Worm (Caenorhabditis elegans): ENCODE measurements around the gene M117.6.

M117.6 gene

DNA sequence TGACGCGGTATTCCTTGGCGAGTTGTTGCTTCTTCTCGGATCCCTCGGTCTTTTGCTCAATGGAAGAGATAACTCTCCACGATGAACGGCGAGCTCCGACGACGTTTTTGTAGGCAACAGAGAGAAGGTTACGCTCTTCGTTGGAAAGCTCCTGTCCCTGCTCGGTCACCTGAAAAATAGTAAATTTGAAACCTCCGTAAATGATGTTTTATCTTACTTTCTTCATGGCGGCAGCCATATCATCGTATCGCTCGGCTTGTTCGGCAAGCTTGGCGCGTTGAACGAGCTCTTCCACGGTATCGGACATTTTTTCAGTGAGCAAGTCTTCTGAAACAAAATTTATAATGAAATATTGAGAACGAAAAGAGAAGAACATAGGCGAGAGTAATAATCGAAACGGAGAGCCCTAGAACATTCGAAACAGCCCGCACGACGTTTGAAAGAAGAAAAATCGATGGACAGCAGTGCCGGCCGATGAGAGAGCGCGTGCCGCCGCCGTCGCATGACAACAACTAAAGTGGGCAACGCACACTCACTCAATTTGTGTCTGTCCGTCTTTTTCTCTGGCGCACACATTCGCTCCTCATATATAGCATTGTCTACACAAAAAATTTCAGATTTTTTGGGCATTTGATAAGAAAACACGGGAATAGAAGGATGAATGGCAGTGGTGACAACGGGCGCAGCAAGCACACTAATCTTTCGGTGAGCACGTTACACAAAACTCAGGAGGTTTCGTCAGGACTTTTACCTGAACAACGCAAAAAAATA, 6.1 kb downstream of the M117.6 start, which contains the start of the genes par-5 and M117.3 (continued):
- TF ChIP-seq lin-39 (tag; optimal IDR thresholded peaks at IDR 0.05) (no peak), dmd-9 (GFP tag; IDR thresholded peaks at IDR 0.05) (no peak), unc-130 (GFP tag; optimal IDR thresholded peaks at IDR 0.05) (no peak), lin-15B (tag; optimal IDR thresholded peaks at IDR 0.05) (no peak), aly-2 (tag; optimal IDR thresholded peaks at IDR 0.05) (no peak), nhr-102 (tag; optimal IDR thresholded peaks at IDR 0.05) (peak; percentile 29), ztf-11 (tag; optimal IDR thresholded peaks at IDR 0.05) (no peak), mdt-29 (GFP tag; IDR thresholded peaks at IDR 0.05) (peak; percentile 82), sdz-12 (GFP tag; optimal IDR thresholded peaks at IDR 0.05) (no peak), set-16 (GFP tag; IDR thresholded peaks at IDR 0.05) (peak; percentile 65), lim-7 (GFP tag; IDR thresholded peaks at IDR 0.05) (peak; percentile 64), tag-97 (GFP tag; IDR thresholded peaks at IDR 0.05) (no peak), ceh-44 (GFP tag; IDR thresholded peaks at IDR 0.05) (no peak), nhr-48 (tag; optimal IDR thresholded peaks at IDR 0.05) (peak; percentile 48), Y5F2A.4 (GFP tag; optimal IDR thresholded peaks at IDR 0.05) (no peak), saeg-2 (GFP tag; IDR thresholded peaks at IDR 0.05) (0 out of 2 replicates have a peak, but pooled peaks have one; percentile 43), fkh-10 (GFP tag; optimal IDR thresholded peaks at IDR 0.05) (peak; percentile 68), dpl-1 (GFP tag; optimal IDR thresholded peaks at IDR 0.05) (peak; percentile 62)

DNA sequence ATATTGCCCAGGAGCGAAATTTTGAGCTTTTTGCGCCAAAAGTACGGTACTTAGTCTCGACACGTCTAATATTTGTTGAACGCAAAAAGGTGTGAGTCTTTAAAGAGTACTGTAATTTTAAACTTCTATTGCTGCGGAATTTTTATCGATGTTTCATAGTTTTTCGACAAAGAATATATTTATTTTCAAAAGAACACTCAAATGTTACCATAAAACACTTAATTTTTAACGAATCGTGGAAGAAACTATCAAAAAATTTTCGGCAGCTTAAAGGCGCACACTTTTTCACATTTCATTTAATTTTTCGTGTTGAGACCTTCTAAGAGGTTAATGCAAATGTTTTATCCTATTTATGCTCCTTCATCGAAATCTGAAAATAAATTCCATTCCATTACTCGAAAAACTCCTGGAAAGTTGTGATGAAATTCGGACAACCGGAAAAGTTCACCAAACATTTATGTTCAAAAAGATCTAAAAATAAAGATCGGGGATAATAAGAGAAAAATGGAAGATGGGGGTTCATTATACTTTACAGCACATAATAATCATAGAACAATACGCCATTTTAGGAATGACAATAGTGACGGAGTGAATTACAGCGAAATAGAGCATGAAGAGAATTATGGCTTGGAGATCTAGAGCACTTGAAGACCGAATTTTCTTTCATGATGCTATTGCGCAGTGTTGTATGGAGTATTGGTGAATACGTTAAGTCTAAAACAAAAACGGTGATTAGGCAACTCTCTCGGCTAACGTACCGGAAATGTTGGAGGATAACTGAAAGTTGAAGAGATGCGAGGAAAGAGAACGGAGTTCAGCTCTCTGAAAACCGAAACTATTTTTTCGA, 7.6 kb downstream of the M117.6 start:
- TF ChIP-seq ceh-28 (tag; optimal IDR thresholded peaks at IDR 0.05) (no peak), Y75B8A.6 (GFP tag; IDR thresholded peaks at IDR 0.05) (no peak), ama-1 (optimal IDR thresholded peaks at IDR 0.05) (peak; percentile 82), nhr-42 (GFP tag; IDR thresholded peaks at IDR 0.05) (no peak), daf-16 (GFP tag; optimal IDR thresholded peaks at IDR 0.05) (no peak), daf-16 (tag; optimal IDR thresholded peaks at IDR 0.05) (no peak), nhr-76 (tag; optimal IDR thresholded peaks at IDR 0.05) (no peak), lim-7 (GFP tag; IDR thresholded peaks at IDR 0.05) (no peak), Y48G9A.11 (GFP tag; IDR thresholded peaks at IDR 0.05) (peak; percentile 64), php-3 (GFP tag; IDR thresholded peaks at IDR 0.05) (no peak), mep-1 (tag; optimal IDR thresholded peaks at IDR 0.05) (no peak), aha-1 (tag) (peak; percentile 54), duxl-1 (tag; optimal IDR thresholded peaks at IDR 0.05; ENCODE audit: poor library complexity) (peak; percentile 30), vab-7 (GFP tag; IDR thresholded peaks at IDR 0.05) (no peak), egl-43 (GFP tag; IDR thresholded peaks at IDR 0.05) (no peak), mes-2 (tag; optimal IDR thresholded peaks at IDR 0.05; ENCODE audit: poor library complexity, severe bottlenecking) (peak; percentile 31), ces-1 (GFP tag; optimal IDR thresholded peaks at IDR 0.05) (no peak), attf-4 (tag; optimal IDR thresholded peaks at IDR 0.05) (no peak), F49E8.2 (tag; optimal IDR thresholded peaks at IDR 0.05; ENCODE audit: borderline replicate concordance) (peak; percentile 67), pqm-1 (tag; optimal IDR thresholded peaks at IDR 0.05) (no peak), lin-1 (GFP tag; IDR thresholded peaks at IDR 0.05) (peak; percentile 33; the same call in 1 of the 2 replicates), zag-1 (tag; optimal IDR thresholded peaks at IDR 0.05) (no peak), tra-1 (GFP tag; IDR thresholded peaks at IDR 0.05) (no peak), F44E2.7 (GFP tag; IDR thresholded peaks at IDR 0.05) (no peak), lin-13 (GFP tag; optimal IDR thresholded peaks at IDR 0.05) (peak; percentile 44), ZK337.2 (GFP tag; IDR thresholded peaks at IDR 0.05) (no peak), tag-97 (GFP tag; IDR thresholded peaks at IDR 0.05) (no peak), mdt-29 (GFP tag; IDR thresholded peaks at IDR 0.05) (no peak), ceh-20 (GFP tag; IDR thresholded peaks at IDR 0.05) (no peak), ceh-62 (tag; optimal IDR thresholded peaks at IDR 0.05) (no peak), zfp-2 (tag; optimal IDR thresholded peaks at IDR 0.05) (no peak), arid-1 (GFP tag; conservative IDR thresholded peaks at IDR 0.05) (peak; percentile 22; the same call in 1 of the 2 replicates), nhr-48 (tag; optimal IDR thresholded peaks at IDR 0.05) (no peak), daf-19 (GFP tag; conservative IDR thresholded peaks at IDR 0.05) (no peak)
